Worm (Caenorhabditis elegans) whole organism, midembryonic: ENCODE data around the gene thn-1.

ENCODE experiments used
- T22C8.4 ChIP-seq: fragments of 200-800 bp; sonication (Bioruptor generic); IDR thresholded peaks from 2 replicates; pipeline ENCODE4 v1.3.6; 2022; ENCODE audit warnings: missing genetic modification characterization, missing compliant biosample characterization
- cog-1 ChIP-seq: sonication (generic microtip); optimal IDR thresholded peaks from 2 replicates; lab custom pipeline; 2016; ENCODE audit warnings: missing genetic modification characterization, missing compliant biosample characterization
- flt-1 ChIP-seq: fragments of 200-800 bp; sonication (Bioruptor generic); IDR thresholded peaks from 2 replicates; pipeline ENCODE4 v1.3.6; 2022; ENCODE audit warnings: missing genetic modification characterization, missing compliant biosample characterization
- klf-2 ChIP-seq: fragments of 200-800 bp; sonication (Bioruptor generic); conservative IDR thresholded peaks from 2 replicates; pipeline ENCODE4 v1.3.6; 2022; ENCODE audit warnings: missing genetic modification reagents, missing genetic modification characterization, missing compliant biosample characterization
- med-1 ChIP-seq: sonication (generic microtip); optimal IDR thresholded peaks from 2 replicates; lab custom pipeline; 2017; ENCODE audit warnings: missing genetic modification characterization, mild to moderate bottlenecking, missing compliant biosample characterization, antibody characterized with exemption, missing genetic modification reagents; ENCODE audit not compliant: insufficient read depth
- ref-1 ChIP-seq: fragments of 200-800 bp; sonication (Bioruptor generic); conservative IDR thresholded peaks from 2 replicates; pipeline ENCODE4 v1.3.6; 2022; ENCODE audit warnings: missing genetic modification reagents, missing genetic modification characterization, missing compliant biosample characterization
- tab-1 ChIP-seq: fragments of 200-800 bp; sonication (Bioruptor generic); IDR thresholded peaks from 2 replicates; pipeline ENCODE4 v1.3.6; 2022; ENCODE audit warnings: missing genetic modification characterization, missing compliant biosample characterization
- ztf-23 ChIP-seq: fragments of 200-800 bp; sonication (Bioruptor generic); IDR thresholded peaks from 2 replicates; pipeline ENCODE4 v1.3.6; 2022; ENCODE audit warnings: missing genetic modification reagents, missing genetic modification characterization, missing compliant biosample characterization
- ztf-29 ChIP-seq: fragments of 200-800 bp; sonication (Bioruptor generic); IDR thresholded peaks from 2 replicates; pipeline ENCODE4 v1.3.6; 2022; ENCODE audit warnings: missing genetic modification reagents, missing genetic modification characterization, missing compliant biosample characterization

The thn-1 gene

DNA sequence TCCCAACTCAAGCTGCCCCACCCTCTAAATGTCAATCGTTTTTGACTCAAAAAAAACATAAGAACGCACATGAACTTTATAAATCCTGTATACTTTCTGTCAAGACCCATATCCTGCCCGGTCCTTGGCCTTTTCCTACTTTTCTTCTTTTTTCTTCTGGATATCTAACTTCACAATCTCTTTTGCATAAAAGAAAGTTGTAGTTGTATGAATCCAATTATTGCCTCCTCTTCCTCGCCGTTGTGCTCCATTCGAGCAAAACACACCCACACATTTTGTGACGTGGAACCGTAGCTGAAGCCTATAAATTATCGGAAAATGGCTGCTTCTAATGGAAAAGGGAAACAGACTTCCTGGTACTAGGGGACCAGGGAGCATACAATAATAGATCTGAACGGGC, 29.6 kb upstream of the thn-1 start:
- TF ChIP-seq cog-1 (tag; lab: Kevin White, UChicago) (no peak), klf-2 (GFP tag; lab: Robert Waterston, UW) (no peak), T22C8.4 (GFP tag; lab: Robert Waterston, UW) (no peak), ztf-23 (GFP tag; lab: Robert Waterston, UW) (no peak), tab-1 (GFP tag; lab: Robert Waterston, UW) (no peak), ztf-29 (GFP tag; lab: Robert Waterston, UW) (no peak), med-1 (GFP tag; lab: Kevin White, UChicago) (no peak), flt-1 (GFP tag; lab: Robert Waterston, UW) (no peak), ref-1 (GFP tag; lab: Robert Waterston, UW) (no peak)

DNA sequence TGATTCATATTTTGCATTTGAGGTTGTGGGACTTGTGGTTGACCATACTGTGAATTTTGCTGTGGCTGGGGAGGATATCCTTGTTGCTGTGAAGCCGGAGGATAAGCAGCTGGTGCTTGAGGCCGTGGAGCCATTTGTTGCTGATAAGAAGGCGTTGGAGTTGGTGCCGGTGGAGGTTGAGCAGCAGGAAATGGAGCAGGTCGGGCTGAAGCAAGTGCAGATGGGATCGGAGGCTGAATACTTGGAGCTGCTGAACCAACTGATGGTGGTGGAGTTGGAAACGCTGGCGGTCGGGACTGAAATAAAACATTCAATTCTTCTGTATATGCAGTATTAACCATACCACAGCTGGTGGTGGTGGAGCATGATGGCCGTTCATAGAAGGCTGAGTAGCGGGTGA, 19.9 kb upstream of the thn-1 start:
- no peak for TF ChIP-seq tab-1 (GFP tag; lab: Robert Waterston, UW)
- no peak for TF ChIP-seq klf-2 (GFP tag; lab: Robert Waterston, UW)
- TF ChIP-seq flt-1 (GFP tag; lab: Robert Waterston, UW): no peak
- no peak for TF ChIP-seq T22C8.4 (GFP tag; lab: Robert Waterston, UW)
- TF ChIP-seq med-1 (GFP tag; lab: Kevin White, UChicago): no peak
- no peak for TF ChIP-seq ztf-29 (GFP tag; lab: Robert Waterston, UW)
- TF ChIP-seq ref-1 (GFP tag; lab: Robert Waterston, UW): no peak
- no peak for TF ChIP-seq cog-1 (tag; lab: Kevin White, UChicago)
- TF ChIP-seq ztf-23 (GFP tag; lab: Robert Waterston, UW): no peak

DNA sequence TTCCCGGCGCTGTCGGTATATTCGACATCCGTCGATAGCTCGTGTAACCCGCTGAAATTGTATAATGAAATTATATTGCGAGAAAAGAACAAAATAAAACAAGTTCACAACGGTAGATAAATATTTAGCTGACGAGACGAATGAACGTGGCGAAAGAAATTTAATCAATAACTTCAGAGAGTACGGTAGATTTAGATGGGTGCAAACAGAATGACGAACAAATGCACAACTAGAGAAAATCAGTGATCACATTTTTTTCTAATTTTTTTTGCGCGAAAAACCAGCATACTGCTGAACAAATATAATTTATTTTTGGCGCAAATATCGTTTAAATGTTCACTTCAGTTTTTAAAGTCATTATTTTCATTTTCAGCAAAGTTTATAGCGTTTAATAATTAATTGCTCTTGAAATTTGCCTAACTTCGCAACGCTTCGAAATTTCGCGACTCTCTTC, 19.1 kb upstream of the thn-1 start, which contains the start of gene sec-24.2:
TSS of gene sec-24.2 (minus strand) at position 51 of the 454 bp plus-strand sequence.
- TF ChIP-seq klf-2 (GFP tag; lab: Robert Waterston, UW): no peak
- TF ChIP-seq ztf-29 (GFP tag; lab: Robert Waterston, UW): no peak
- no peak for TF ChIP-seq flt-1 (GFP tag; lab: Robert Waterston, UW)
- no peak for TF ChIP-seq tab-1 (GFP tag; lab: Robert Waterston, UW)
- no peak for TF ChIP-seq med-1 (GFP tag; lab: Kevin White, UChicago)
- TF ChIP-seq T22C8.4 (GFP tag; lab: Robert Waterston, UW): no peak
- TF ChIP-seq ref-1 (GFP tag; lab: Robert Waterston, UW): no peak

DNA sequence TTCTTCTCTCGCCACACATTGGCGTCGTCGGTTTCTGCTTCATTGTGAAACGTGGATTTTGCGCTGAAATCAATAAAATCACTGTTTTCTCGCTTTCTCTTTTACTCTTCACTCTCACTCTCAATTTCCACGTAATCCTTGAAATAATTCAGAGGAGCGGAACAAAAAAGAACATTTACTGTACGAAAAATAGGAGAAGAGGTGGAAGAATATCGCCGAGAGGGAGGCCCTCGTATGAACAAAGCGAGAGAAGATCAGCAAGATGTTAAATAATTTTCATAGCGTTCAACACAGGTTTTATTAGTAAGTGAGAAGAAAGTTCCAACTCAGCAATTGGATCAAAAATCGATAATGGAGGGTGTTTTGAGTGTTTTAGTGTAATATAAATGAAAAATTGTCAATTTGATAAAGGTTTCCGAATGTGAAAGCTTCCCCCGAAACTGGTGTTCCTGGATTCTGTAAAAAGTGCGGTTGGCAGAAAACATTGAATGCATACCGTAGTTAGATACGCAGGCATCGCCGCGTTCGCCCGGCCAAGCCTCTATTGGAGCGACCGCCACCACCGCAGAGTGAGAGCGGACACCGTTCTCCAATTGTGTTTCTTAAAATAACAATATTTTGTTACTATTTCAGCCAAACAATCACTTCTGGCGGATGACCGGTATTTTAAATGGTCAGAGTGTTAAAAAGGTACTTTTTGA, 18.3 kb upstream of the thn-1 start, which contains the start of the genes ccr-4 and ZC518.8:
TSS of gene ccr-4 (plus strand) at position 151 of the 701 bp plus-strand sequence.
TSS of gene ZC518.8 (minus strand) at position 517 of the 701 bp plus-strand sequence.
- TF ChIP-seq ztf-29 (GFP tag; lab: Robert Waterston, UW) (no peak), klf-2 (GFP tag; lab: Robert Waterston, UW) (no peak), ref-1 (GFP tag; lab: Robert Waterston, UW) (no peak), med-1 (GFP tag; lab: Kevin White, UChicago) (no peak), tab-1 (GFP tag; lab: Robert Waterston, UW) (no peak), T22C8.4 (GFP tag; lab: Robert Waterston, UW) (no peak), cog-1 (tag; lab: Kevin White, UChicago) (no peak), ztf-23 (GFP tag; lab: Robert Waterston, UW) (no peak), flt-1 (GFP tag; lab: Robert Waterston, UW) (no peak)

DNA sequence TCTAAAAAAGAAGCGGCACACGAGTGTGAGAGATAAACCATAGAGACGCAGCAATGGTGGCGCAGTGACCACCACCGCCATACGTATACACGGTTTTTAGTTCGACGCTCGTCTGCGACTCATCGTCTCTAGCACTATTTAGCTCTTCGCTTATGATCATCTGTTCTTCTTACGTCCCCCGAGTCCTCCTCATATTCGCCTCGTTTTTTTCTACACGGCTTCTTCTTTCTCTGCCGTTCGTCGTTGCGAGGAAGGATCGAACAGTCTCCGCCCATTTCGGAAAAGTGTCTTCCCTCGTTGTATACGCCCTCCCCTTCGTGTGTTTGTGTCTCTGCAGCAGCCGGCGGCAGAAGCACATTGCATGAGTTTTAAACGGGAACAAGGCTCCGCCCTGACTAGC, 14.9 kb upstream of the thn-1 start:
- no peak for TF ChIP-seq T22C8.4 (GFP tag; lab: Robert Waterston, UW)
- TF ChIP-seq ztf-29 (GFP tag; lab: Robert Waterston, UW): peak; percentile 48; the same call in 1 of the 2 replicates
- no peak for TF ChIP-seq med-1 (GFP tag; lab: Kevin White, UChicago)

DNA sequence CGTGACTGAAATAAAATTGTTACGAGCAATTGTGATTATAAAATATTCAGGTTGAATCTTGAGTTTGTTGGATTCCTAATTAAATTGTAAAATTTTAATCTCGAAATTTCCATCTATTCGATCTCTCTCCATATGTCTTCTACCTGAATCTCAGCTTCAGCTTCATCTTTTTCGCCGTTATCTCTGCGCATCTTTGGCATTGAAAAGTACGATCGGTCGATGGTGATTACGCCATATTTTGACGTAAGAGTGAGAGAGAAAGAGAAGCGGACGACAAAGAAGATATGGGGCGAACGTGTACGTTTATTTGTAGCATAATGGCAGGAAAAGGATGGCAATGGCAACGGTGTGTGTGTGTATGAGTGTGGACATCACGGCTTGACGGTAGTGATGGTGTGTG, 13.3 kb upstream of the thn-1 start:
- TF ChIP-seq ref-1 (GFP tag; lab: Robert Waterston, UW): no peak
- no peak for TF ChIP-seq cog-1 (tag; lab: Kevin White, UChicago)
- TF ChIP-seq tab-1 (GFP tag; lab: Robert Waterston, UW): no peak
- TF ChIP-seq T22C8.4 (GFP tag; lab: Robert Waterston, UW): no peak
- no peak for TF ChIP-seq klf-2 (GFP tag; lab: Robert Waterston, UW)
- no peak for TF ChIP-seq flt-1 (GFP tag; lab: Robert Waterston, UW)
- no peak for TF ChIP-seq ztf-29 (GFP tag; lab: Robert Waterston, UW)
- no peak for TF ChIP-seq ztf-23 (GFP tag; lab: Robert Waterston, UW)
- TF ChIP-seq med-1 (GFP tag; lab: Kevin White, UChicago): no peak

DNA sequence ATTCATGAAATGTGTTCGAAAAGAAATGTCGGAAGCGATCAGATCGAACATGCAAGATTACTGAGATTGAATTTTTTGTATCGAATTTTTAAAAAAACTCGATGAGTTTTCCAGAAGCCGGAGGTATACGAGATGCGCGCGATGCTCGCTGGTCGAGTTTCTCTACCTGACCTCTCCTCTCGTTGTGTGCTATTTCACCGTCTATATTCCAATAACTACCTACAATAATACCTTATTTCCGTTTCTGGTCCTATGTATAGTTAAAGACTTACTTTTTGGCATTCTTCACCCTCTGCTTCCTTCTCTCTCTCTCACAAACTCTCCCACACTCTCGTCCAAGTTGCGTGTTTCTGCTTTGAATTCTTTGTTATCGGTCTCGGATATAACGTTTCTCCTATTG, 8.5 kb upstream of the thn-1 start:
- TF ChIP-seq ztf-23 (GFP tag; lab: Robert Waterston, UW) (no peak), cog-1 (tag; lab: Kevin White, UChicago) (no peak)

DNA sequence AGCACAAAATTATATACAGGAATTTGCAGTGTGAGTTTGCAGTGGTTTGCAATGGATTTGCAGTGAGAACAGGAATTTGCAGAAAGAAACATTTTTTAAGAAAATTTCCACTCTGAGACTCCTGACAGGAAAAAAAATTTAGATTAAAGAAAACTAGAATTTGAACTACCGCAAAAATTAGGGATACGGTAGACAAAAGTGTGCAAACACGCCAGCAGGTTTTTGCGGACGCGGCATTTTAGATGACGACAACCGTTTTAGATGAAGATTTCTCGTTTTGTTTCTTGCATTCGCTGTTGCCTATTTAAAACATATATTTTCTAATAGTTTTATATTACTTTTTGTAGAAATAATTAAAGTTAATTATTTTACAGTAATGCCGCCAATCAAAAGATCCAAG, 8.0 kb upstream of the thn-1 start, which contains the start of gene wdr-46:
TSS of gene wdr-46 (plus strand) at position 375 of the 400 bp plus-strand sequence.
- no peak for TF ChIP-seq med-1 (GFP tag; lab: Kevin White, UChicago)
- TF ChIP-seq ztf-23 (GFP tag; lab: Robert Waterston, UW): no peak
- no peak for TF ChIP-seq T22C8.4 (GFP tag; lab: Robert Waterston, UW)
- peak; percentile 40 for TF ChIP-seq cog-1 (tag; lab: Kevin White, UChicago)
- no peak for TF ChIP-seq tab-1 (GFP tag; lab: Robert Waterston, UW)
- no peak for TF ChIP-seq ref-1 (GFP tag; lab: Robert Waterston, UW)
- no peak for TF ChIP-seq klf-2 (GFP tag; lab: Robert Waterston, UW)
- TF ChIP-seq ztf-29 (GFP tag; lab: Robert Waterston, UW): no peak
- 0 out of 2 replicates have a peak, but pooled peaks have one; percentile 71 for TF ChIP-seq flt-1 (GFP tag; lab: Robert Waterston, UW)

DNA sequence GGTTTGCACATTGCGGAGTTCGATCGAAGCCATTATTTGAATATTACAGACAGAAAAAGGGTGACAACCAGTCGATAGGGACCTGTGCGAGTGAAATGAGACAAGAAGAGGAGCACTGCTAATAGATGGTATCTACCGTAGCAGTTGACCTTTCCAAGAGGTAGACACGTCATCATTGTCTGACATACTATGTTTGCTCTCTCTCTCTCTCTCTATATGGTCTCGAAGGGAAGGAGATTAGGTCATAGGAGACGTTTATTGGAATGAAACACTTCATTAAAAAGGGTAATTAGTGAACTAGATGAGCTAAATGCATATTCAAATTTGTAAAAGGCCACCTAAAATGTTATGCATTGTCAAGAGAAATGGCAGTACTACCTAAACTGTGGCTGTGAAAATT, 3.9 kb upstream of the thn-1 start, which contains the start of gene atz-1:
TSS of gene atz-1 (minus strand) at position 101 of the 400 bp plus-strand sequence.
- TF ChIP-seq ztf-23 (GFP tag; lab: Robert Waterston, UW) (no peak), tab-1 (GFP tag; lab: Robert Waterston, UW) (no peak), flt-1 (GFP tag; lab: Robert Waterston, UW) (no peak), ztf-29 (GFP tag; lab: Robert Waterston, UW) (no peak), med-1 (GFP tag; lab: Kevin White, UChicago) (no peak), klf-2 (GFP tag; lab: Robert Waterston, UW) (no peak), ref-1 (GFP tag; lab: Robert Waterston, UW) (no peak), T22C8.4 (GFP tag; lab: Robert Waterston, UW) (no peak), cog-1 (tag; lab: Kevin White, UChicago) (no peak)
